Worm (Caenorhabditis elegans): ENCODE measurements around the gene lron-1.

DNA sequence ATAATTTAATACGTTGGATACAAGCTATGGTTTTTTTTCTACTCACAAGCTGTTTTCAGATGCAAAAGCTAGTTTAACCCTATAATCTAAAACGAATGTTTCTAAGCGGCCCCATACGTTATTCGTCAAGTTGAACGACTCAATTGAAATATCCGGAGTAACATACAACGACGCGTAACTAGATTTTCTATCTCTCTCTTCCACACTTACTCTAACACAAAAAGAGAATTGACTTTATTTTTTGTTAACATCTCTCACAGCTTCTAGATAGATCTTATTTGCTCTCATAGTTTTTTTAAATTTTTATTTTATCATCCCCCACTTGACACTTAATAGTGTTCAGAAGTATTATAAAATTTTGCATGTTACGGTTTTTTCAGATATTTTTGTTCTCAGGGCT, 20.7 kb downstream of the lron-1 start:
- TF ChIP-seq ztf-23 (GFP tag; IDR thresholded peaks at IDR 0.05), result no peak
- no peak for TF ChIP-seq T22C8.4 (GFP tag; IDR thresholded peaks at IDR 0.05)
- TF ChIP-seq ref-1 (GFP tag; conservative IDR thresholded peaks at IDR 0.05), result no peak
- no peak for TF ChIP-seq flt-1 (GFP tag; IDR thresholded peaks at IDR 0.05)

All from whole organism, midembryonic.